Fruit fly (Drosophila melanogaster) whole organism, wandering third instar larva: ENCODE measurements around the gene Muc18B.

ENCODE experiments used
- CG32264 ChIP-seq: fragments of 200-800 bp; sonication (Bioruptor generic); optimal IDR thresholded peaks from 2 replicates; lab custom pipeline; 2016; ENCODE audit warnings: missing biosample characterization, missing genetic modification characterization
- CG9705 ChIP-seq: fragments of 200-800 bp; sonication (Bioruptor generic); optimal IDR thresholded peaks from 2 replicates; lab custom pipeline; 2018; ENCODE audit warnings: missing biosample characterization, mild to moderate bottlenecking, missing genetic modification characterization
- CrebA ChIP-seq: fragments of 200-800 bp; sonication (Bioruptor generic); optimal IDR thresholded peaks from 2 replicates; lab custom pipeline; 2016; ENCODE audit warnings: missing biosample characterization, mild to moderate bottlenecking, missing genetic modification characterization, borderline replicate concordance
- Dif ChIP-seq: fragments of 200-275, 200-300 bp; sonication (Bioruptor generic); optimal IDR thresholded peaks from 2 replicates; lab custom pipeline; 2018; ENCODE audit warnings: missing biosample characterization, missing genetic modification characterization; ENCODE audit not compliant: partially characterized antibody
- GATAd ChIP-seq: sonication (Bioruptor generic); optimal IDR thresholded peaks from 2 replicates; lab custom pipeline; 2016; ENCODE audit warnings: missing biosample characterization, missing genetic modification characterization
- HLH106 ChIP-seq: fragments of 200-800 bp; optimal IDR thresholded peaks from 3 replicates; lab custom pipeline; 2019; ENCODE audit warnings: missing biosample characterization, mild to moderate bottlenecking, missing genetic modification characterization, moderate library complexity
- Hr78 ChIP-seq: fragments of >200 bp; optimal IDR thresholded peaks from 2 replicates; lab custom pipeline; 2017; ENCODE audit warnings: missing biosample characterization, missing genetic modification characterization
- Jra ChIP-seq: sonication (Bioruptor generic); optimal IDR thresholded peaks from 2 replicates; lab custom pipeline; 2016; ENCODE audit warnings: missing biosample characterization, missing genetic modification characterization
- Mio ChIP-seq: sonication (Bioruptor generic); optimal IDR thresholded peaks from 2 replicates; lab custom pipeline; 2016; ENCODE audit warnings: missing biosample characterization, missing genetic modification characterization
- Myc ChIP-seq: fragments of >200 bp; optimal IDR thresholded peaks from 2 replicates; lab custom pipeline; 2017
- N ChIP-seq: fragments of >200 bp; optimal IDR thresholded peaks from 2 replicates; lab custom pipeline; 2018; ENCODE audit warnings: missing biosample characterization, missing external identifiers, missing genetic modification characterization
- OdsH ChIP-seq: fragments of 200-800 bp; sonication (Bioruptor generic); optimal IDR thresholded peaks from 2 replicates; lab custom pipeline; 2016; ENCODE audit warnings: missing biosample characterization, mild to moderate bottlenecking, missing genetic modification characterization
- Rel ChIP-seq, 2 experiments: fragments of 200-800 bp; sonication (Bioruptor generic) in 1 of 2; optimal IDR thresholded peaks; 2 replicates in 1 of 2; 3 replicates in 1 of 2; lab custom pipeline; 2016 to 2019; ENCODE audit warnings: mild to moderate bottlenecking in 2 of 2, missing biosample characterization in 2 of 2, missing genetic modification characterization in 2 of 2, moderate library complexity in 1 of 2
- Sp1 ChIP-seq: fragments of 200-800 bp; sonication (Bioruptor generic); optimal IDR thresholded peaks from 3 replicates; lab custom pipeline; 2019; ENCODE audit warnings: missing biosample characterization, mild to moderate bottlenecking, missing genetic modification characterization, moderate library complexity
- br ChIP-seq: fragments of 200-800 bp; sonication (Bioruptor generic); optimal IDR thresholded peaks from 2 replicates; lab custom pipeline; 2016; ENCODE audit warnings: missing biosample characterization, missing genetic modification characterization
- brk ChIP-seq: fragments of 200-800 bp; sonication (Bioruptor generic); optimal IDR thresholded peaks from 2 replicates; lab custom pipeline; 2016; ENCODE audit warnings: missing biosample characterization, mild to moderate bottlenecking, missing genetic modification characterization
- dl ChIP-seq, 2 experiments: fragments of 175-275, 200-275 bp in 1 of 2; fragments of 200-275 bp in 1 of 2; sonication (Bioruptor generic); optimal IDR thresholded peaks; lab custom pipeline; 2018; ENCODE audit warnings: mild to moderate bottlenecking in 2 of 2, missing biosample characterization in 2 of 2, missing genetic modification characterization in 2 of 2, moderate library complexity in 2 of 2; ENCODE audit not compliant: partially characterized antibody in 2 of 2, insufficient read depth in 1 of 2
- dmrt93B ChIP-seq: fragments of 200-800 bp; sonication (Bioruptor generic); optimal IDR thresholded peaks from 2 replicates; lab custom pipeline; 2018; ENCODE audit warnings: missing biosample characterization, mild to moderate bottlenecking, missing genetic modification characterization
- dsf ChIP-seq: sonication (Bioruptor generic); optimal IDR thresholded peaks from 2 replicates; lab custom pipeline; 2016; ENCODE audit warnings: missing biosample characterization, missing genetic modification characterization, borderline replicate concordance
- ey ChIP-seq: fragments of 200-800 bp; sonication (Bioruptor generic); optimal IDR thresholded peaks from 2 replicates; lab custom pipeline; 2016; ENCODE audit warnings: missing biosample characterization, missing genetic modification characterization
- foxo ChIP-seq, 2 experiments: fragments of 200-800 bp; sonication (Bioruptor generic); optimal IDR thresholded peaks; 2 replicates in 1 of 2; 3 replicates in 1 of 2; lab custom pipeline; 2016 to 2017; ENCODE audit warnings: missing biosample characterization in 2 of 2, missing genetic modification characterization in 2 of 2
- fru ChIP-seq: fragments of 200-800 bp; sonication (Bioruptor generic); optimal IDR thresholded peaks from 3 replicates; lab custom pipeline; 2016; ENCODE audit warnings: missing biosample characterization, mild to moderate bottlenecking, missing genetic modification characterization
- h ChIP-seq: fragments of 200-800 bp; sonication (Bioruptor generic); optimal IDR thresholded peaks from 3 replicates; lab custom pipeline; 2016; ENCODE audit warnings: missing biosample characterization, mild to moderate bottlenecking, missing genetic modification characterization
- jim ChIP-seq: fragments of 175-275, 200-325 bp; sonication (Bioruptor generic); optimal IDR thresholded peaks from 2 replicates; lab custom pipeline; 2016; ENCODE audit warnings: missing biosample characterization, mild to moderate bottlenecking, missing genetic modification characterization
- lola ChIP-seq: fragments of >200 bp; optimal IDR thresholded peaks from 2 replicates; lab custom pipeline; 2017; ENCODE audit warnings: missing biosample characterization, missing genetic modification characterization
- pan ChIP-seq: fragments of >200 bp; optimal IDR thresholded peaks from 2 replicates; lab custom pipeline; 2017
- psq ChIP-seq: fragments of 200-800 bp; sonication (Bioruptor generic); optimal IDR thresholded peaks from 3 replicates; lab custom pipeline; 2017; ENCODE audit warnings: missing biosample characterization, mild to moderate bottlenecking, missing genetic modification characterization, moderate library complexity
- rgr ChIP-seq: fragments of 200-800 bp; sonication (Bioruptor generic); optimal IDR thresholded peaks from 3 replicates; lab custom pipeline; 2016; ENCODE audit warnings: missing biosample characterization, mild to moderate bottlenecking, missing genetic modification characterization
- sage ChIP-seq: fragments of 200-800 bp; sonication (Bioruptor generic); optimal IDR thresholded peaks from 2 replicates; lab custom pipeline; 2016; ENCODE audit warnings: missing biosample characterization, mild to moderate bottlenecking, missing genetic modification characterization
- sv ChIP-seq: fragments of 200-800 bp; sonication (Bioruptor generic); optimal IDR thresholded peaks from 3 replicates; lab custom pipeline; 2016; ENCODE audit warnings: missing biosample characterization, missing genetic modification characterization
- tai ChIP-seq: sonication (Bioruptor generic); optimal IDR thresholded peaks from 2 replicates; lab custom pipeline; 2016; ENCODE audit warnings: missing biosample characterization, missing genetic modification characterization
- usp ChIP-seq: fragments of >200 bp; optimal IDR thresholded peaks from 2 replicates; lab custom pipeline; 2017; ENCODE audit warnings: missing biosample characterization, missing genetic modification characterization
- woc ChIP-seq: sonication (Bioruptor generic); optimal IDR thresholded peaks from 2 replicates; lab custom pipeline; 2016; ENCODE audit warnings: missing biosample characterization, mild to moderate bottlenecking, missing genetic modification characterization

Muc18B gene

DNA sequence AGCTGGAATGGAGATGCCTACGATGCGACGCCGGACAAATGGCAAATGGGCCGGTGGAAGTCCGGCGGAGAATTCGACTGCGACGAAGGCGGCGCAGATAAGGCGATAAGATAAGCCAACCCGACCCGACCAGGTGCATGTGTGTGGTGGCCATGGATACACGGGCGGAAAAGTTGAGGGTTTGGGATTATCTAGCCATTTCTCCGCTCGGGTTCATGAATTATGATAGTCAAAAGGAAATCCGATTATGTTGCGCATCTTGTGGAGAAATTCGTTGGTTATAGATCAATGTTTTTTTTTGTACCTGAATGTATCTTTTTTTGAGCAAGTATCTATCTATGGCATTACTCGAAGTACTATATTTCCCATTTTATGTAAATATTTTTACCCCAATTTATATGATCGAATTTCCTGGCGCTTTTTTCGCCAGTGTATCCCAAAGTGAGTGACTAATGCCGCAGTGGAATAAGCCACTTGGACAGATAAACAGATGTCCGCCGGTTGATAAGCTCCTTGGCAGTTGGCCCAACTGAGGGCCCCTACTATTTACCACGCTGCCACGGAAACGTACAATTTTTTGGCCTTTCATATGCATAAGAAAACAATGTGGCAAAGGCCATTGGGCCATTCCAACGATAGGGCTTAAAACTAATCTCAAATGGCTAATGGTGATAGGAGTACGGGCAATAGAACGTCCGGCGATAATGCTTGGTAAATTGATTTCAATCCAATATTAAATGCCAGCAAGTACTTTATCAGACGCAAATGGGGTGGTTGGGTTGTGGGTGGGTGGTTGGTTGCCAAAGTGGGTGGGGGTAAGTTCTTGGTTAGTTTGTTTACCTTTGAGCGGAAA lies 32.1 kb downstream of the Muc18B start, which contains the start of gene CG7992:
CG7992 (minus strand) TSS at position 51 of the 853 bp plus-strand sequence.
- TF ChIP-seq OdsH (GFP tag; lab: Kevin White, UChicago) = peak; percentile 66
- peak; percentile 79 for TF ChIP-seq h (GFP tag; lab: Kevin White, UChicago)
- peak; percentile 34 for TF ChIP-seq HLH106 (tag; lab: Kevin White, UChicago)
- TF ChIP-seq brk (GFP tag; lab: Kevin White, UChicago) = no peak
- TF ChIP-seq Rel (GFP tag; optimal IDR thresholded peaks at IDR 0.05; lab: Kevin White, UChicago) = no peak
- TF ChIP-seq Rel (tag; optimal IDR thresholded peaks at IDR 0.05; lab: Kevin White, UChicago) = no peak
- peak; percentile 78 for TF ChIP-seq fru (GFP tag; lab: Kevin White, UChicago)
- no peak for TF ChIP-seq pan (lab: Kevin White, UChicago)
- peak; percentile 51 for TF ChIP-seq Jra (GFP tag; lab: Kevin White, UChicago)
- peak; percentile 73 for TF ChIP-seq Sp1 (GFP tag; lab: Kevin White, UChicago)
- no peak for TF ChIP-seq sage
- TF ChIP-seq Dif = no peak
- TF ChIP-seq ey (GFP tag; lab: Kevin White, UChicago) = peak; percentile 66
- peak; percentile 55 for TF ChIP-seq br (GFP tag; lab: Kevin White, UChicago)
- TF ChIP-seq jim = no peak
- TF ChIP-seq sv (GFP tag; lab: Kevin White, UChicago) = peak; percentile 29
- TF ChIP-seq psq (GFP tag; lab: Kevin White, UChicago) = peak; percentile 62
- TF ChIP-seq rgr (GFP tag; lab: Kevin White, UChicago) = peak; percentile 65
- no peak for TF ChIP-seq usp (GFP tag; lab: Kevin White, UChicago)
- TF ChIP-seq N = no peak
- TF ChIP-seq dsf (GFP tag; lab: Kevin White, UChicago) = no peak
- TF ChIP-seq CG9705 = peak; percentile 10
- peak in 1 of 2 experiments; percentile 79 for TF ChIP-seq foxo (GFP tag; optimal IDR thresholded peaks at IDR 0.05; lab: Kevin White, UChicago)

DNA sequence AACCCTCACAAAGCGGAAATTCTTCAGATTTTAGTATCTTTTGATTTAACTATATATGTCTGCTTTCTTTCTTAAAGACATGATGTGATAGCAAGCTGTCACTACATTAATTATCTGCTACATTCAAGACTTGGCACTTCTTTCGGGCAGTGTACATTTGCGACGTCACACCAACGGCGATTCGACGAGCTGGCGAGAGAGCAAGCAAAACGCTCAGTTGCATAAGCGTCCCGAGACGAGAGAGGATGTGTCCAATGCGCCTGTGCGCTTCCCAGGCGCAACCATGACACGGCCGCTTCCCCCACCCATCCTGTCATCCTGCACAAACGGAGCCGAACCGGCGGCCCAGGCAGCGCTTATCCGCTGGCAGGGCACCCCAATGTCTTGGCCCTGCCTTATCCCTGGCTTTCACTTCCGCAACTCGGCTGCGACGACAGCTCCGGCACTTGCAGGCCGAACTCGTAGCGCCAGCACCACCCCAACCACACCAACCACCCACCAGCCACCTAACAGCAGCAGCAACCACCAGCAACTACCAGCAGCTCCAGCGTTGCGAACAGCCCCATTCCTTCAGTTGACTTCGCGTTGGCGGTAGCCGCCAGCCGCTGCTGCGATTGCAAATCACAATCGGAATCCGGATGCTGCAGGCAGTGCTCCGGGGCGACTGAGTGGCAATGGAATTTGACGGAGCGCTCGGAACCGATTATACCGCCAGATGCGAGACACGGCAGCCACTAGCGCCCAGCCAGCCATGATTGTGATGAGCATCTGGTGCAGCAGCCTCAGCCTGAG lies 33.3 kb downstream of the Muc18B start, which contains the start of gene Hs3st-B:
Hs3st-B (plus strand) TSS at position 214 of the 792 bp plus-strand sequence.
- no peak for TF ChIP-seq Rel (GFP tag; optimal IDR thresholded peaks at IDR 0.05; lab: Kevin White, UChicago)
- TF ChIP-seq Rel (tag; optimal IDR thresholded peaks at IDR 0.05; lab: Kevin White, UChicago) = no peak

DNA sequence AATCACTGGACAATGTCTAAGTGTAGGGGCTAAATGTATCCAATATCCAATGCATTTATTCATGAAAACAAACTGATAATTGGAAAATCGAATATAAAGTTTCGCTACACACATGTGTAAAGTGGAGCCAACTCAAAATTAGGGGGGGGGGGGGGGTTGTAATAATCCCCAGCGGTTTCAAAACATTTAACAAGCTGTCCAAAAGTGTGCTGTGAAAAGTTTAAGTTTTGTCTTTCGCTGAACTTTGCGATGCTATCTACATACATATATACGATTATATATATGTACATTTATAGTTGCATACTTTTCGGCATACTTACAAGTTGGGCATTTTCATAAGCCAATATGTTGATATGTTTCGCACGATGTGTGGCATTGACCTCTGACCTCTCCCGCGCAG lies 34.0 kb downstream of the Muc18B start:
- TF ChIP-seq Sp1 (GFP tag; lab: Kevin White, UChicago) = no peak
- TF ChIP-seq rgr (GFP tag; lab: Kevin White, UChicago) = no peak
- no peak for TF ChIP-seq Mio (GFP tag; lab: Kevin White, UChicago)
- TF ChIP-seq Myc (lab: Kevin White, UChicago) = no peak
- no peak for TF ChIP-seq Jra (GFP tag; lab: Kevin White, UChicago)
- TF ChIP-seq tai = no peak
- TF ChIP-seq brk (GFP tag; lab: Kevin White, UChicago) = no peak
- TF ChIP-seq dmrt93B = no peak
- TF ChIP-seq jim = no peak

DNA sequence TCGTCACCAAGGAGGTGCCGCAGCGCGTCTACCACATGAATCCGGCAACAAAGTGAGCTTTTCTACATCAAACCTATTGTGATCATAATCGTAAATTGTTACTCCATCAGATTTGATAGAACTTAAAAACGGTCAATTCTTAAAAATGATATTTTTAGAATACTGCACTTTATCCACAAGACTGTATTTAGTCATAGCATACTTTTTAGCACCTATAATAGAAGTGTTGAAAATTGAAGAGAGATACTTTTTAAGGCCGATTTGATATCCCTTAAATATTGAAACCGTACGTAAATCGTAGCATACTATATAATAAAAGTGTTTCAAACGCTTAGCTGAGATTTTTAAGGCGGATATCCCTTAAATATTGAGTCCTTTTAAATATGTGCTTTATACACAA lies 34.8 kb downstream of the Muc18B start:
- TF ChIP-seq jim (no peak), CG32264 (no peak), N (no peak), Hr78 (GFP tag; lab: Kevin White, UChicago) (no peak), br (GFP tag; lab: Kevin White, UChicago) (no peak), CrebA (GFP tag; lab: Kevin White, UChicago) (no peak), GATAd (GFP tag; lab: Kevin White, UChicago) (no peak), rgr (GFP tag; lab: Kevin White, UChicago) (no peak), usp (GFP tag; lab: Kevin White, UChicago) (no peak), Rel (GFP tag; optimal IDR thresholded peaks at IDR 0.05; lab: Kevin White, UChicago) (no peak), Rel (tag; optimal IDR thresholded peaks at IDR 0.05; lab: Kevin White, UChicago) (no peak), lola (GFP tag; lab: Kevin White, UChicago) (no peak), woc (GFP tag; lab: Kevin White, UChicago) (no peak), Mio (GFP tag; lab: Kevin White, UChicago) (no peak), ey (GFP tag; lab: Kevin White, UChicago) (no peak), OdsH (GFP tag; lab: Kevin White, UChicago) (no peak), CG9705 (no peak), psq (GFP tag; lab: Kevin White, UChicago) (no peak), dl (GFP tag; optimal IDR thresholded peaks at IDR 0.05; lab: Kevin White, UChicago; ENCODE audit: insufficient read depth in 1 of 2, partially characterized antibody in 2 of 2) (no peak), sage (no peak)
- TF ChIP-seq, all 38 proteins: peak for 0
